Worm (Caenorhabditis elegans) whole organism, L2 larva: ENCODE data around the gene nrps-1.

Experiments
- ZK546.5 ChIP-seq: sonication (generic microtip); optimal IDR thresholded peaks from 2 replicates; lab custom pipeline; 2017; ENCODE audit warnings: missing biosample characterization, missing genetic modification characterization
- blmp-1 ChIP-seq: sonication (generic microtip); optimal IDR thresholded peaks from 2 replicates; lab custom pipeline; 2017; ENCODE audit warnings: missing genetic modification characterization, mild to moderate bottlenecking, missing compliant biosample characterization, antibody characterized with exemption, moderate library complexity; ENCODE audit not compliant: insufficient read depth
- ceh-82 ChIP-seq: fragments of 150-350 bp; optimal IDR thresholded peaks from 2 replicates; lab custom pipeline; 2014; ENCODE audit warnings: missing biosample characterization, missing genetic modification characterization
- egl-27 ChIP-seq: sonication (generic microtip); optimal IDR thresholded peaks from 3 replicates; lab custom pipeline; 2017; ENCODE audit warnings: missing biosample characterization, missing genetic modification reagents, missing genetic modification characterization
- elt-3 ChIP-seq: sonication (generic microtip); optimal IDR thresholded peaks from 2 replicates; lab custom pipeline; 2017; ENCODE audit warnings: missing biosample characterization, missing genetic modification characterization
- fos-1 ChIP-seq: fragments of 150-350 bp; optimal IDR thresholded peaks from 2 replicates; lab custom pipeline; 2014; ENCODE audit warnings: missing biosample characterization, missing genetic modification characterization
- gmeb-1 ChIP-seq: fragments of 150-350 bp; optimal IDR thresholded peaks from 2 replicates; lab custom pipeline; 2014; ENCODE audit warnings: missing biosample characterization, missing genetic modification characterization
- lin-13 ChIP-seq: fragments of 150-350 bp; optimal IDR thresholded peaks from 2 replicates; lab custom pipeline; 2014; ENCODE audit warnings: missing biosample characterization, missing genetic modification reagents, missing genetic modification characterization
- nhr-23 ChIP-seq: fragments of 150-350 bp; optimal IDR thresholded peaks from 2 replicates; lab custom pipeline; 2014; ENCODE audit warnings: missing biosample characterization, missing genetic modification reagents, missing genetic modification characterization
- skn-1 ChIP-seq: sonication (generic microtip); optimal IDR thresholded peaks from 2 replicates; lab custom pipeline; 2017; ENCODE audit warnings: missing biosample characterization, missing genetic modification characterization
- unc-62 ChIP-seq: fragments of 150-350 bp; optimal IDR thresholded peaks from 2 replicates; lab custom pipeline; 2014; ENCODE audit warnings: missing biosample characterization, missing genetic modification reagents, missing genetic modification characterization
- zag-1 ChIP-seq: fragments of 150-350 bp; optimal IDR thresholded peaks from 2 replicates; lab custom pipeline; 2014; ENCODE audit warnings: missing biosample characterization, missing genetic modification characterization
- ztf-4 ChIP-seq: fragments of 150-350 bp; optimal IDR thresholded peaks from 2 replicates; lab custom pipeline; 2014; ENCODE audit warnings: missing biosample characterization, missing genetic modification characterization

ce11 chrIII:11581372-11581771, 46.9 kb downstream of the nrps-1 start, which contains the start of the genes Y66D12A.6 and ceh-92:
- no peak for TF ChIP-seq elt-3 (tag; lab: Kevin White, UChicago)
- no peak for TF ChIP-seq unc-62 (GFP tag; lab: Kevin White, UChicago)
- no peak for TF ChIP-seq ztf-4 (tag; lab: Kevin White, UChicago)
- TF ChIP-seq egl-27 (tag; lab: Kevin White, UChicago) = no peak
- no peak for TF ChIP-seq nhr-23 (tag; lab: Kevin White, UChicago)
- no peak for TF ChIP-seq ceh-82 (tag; lab: Kevin White, UChicago)
- no peak for TF ChIP-seq fos-1 (tag; lab: Kevin White, UChicago)
- no peak for TF ChIP-seq lin-13 (GFP tag; lab: Kevin White, UChicago)
- no peak for TF ChIP-seq gmeb-1 (tag; lab: Kevin White, UChicago)
- TF ChIP-seq skn-1 = no peak
- no peak for TF ChIP-seq blmp-1
- no peak for TF ChIP-seq ZK546.5 (tag; lab: Kevin White, UChicago)
- no peak for TF ChIP-seq zag-1
